Fruit fly (Drosophila melanogaster) whole organism, embryonic: ENCODE measurements around the gene stwl.

Source experiments
- Aef1 ChIP-seq: fragments of 200-800 bp; sonication (Bioruptor generic); IDR thresholded peaks from 3 replicates; pipeline ENCODE4 v1.3.6; 2022; ENCODE audit warnings: missing biosample characterization, missing genetic modification characterization
- Atf-2 ChIP-seq: fragments of 200-800 bp; sonication (Bioruptor generic); optimal IDR thresholded peaks from 2 replicates; lab custom pipeline; 2016; ENCODE audit warnings: missing biosample characterization, missing genetic modification characterization
- Atf6 ChIP-seq: fragments of 200-800 bp; sonication (Bioruptor generic); IDR thresholded peaks from 2 replicates; pipeline ENCODE4 v1.3.6; 2022; ENCODE audit warnings: missing biosample characterization, missing genetic modification characterization
- CG10462 ChIP-seq: fragments of 200-800 bp; sonication (Bioruptor generic); optimal IDR thresholded peaks from 2 replicates; lab custom pipeline; 2016; ENCODE audit warnings: missing biosample characterization, missing genetic modification characterization
- CG10565 ChIP-seq: fragments of 200-800 bp; sonication (Bioruptor generic); optimal IDR thresholded peaks from 3 replicates; lab custom pipeline; 2016; ENCODE audit warnings: missing biosample characterization, mild to moderate bottlenecking, missing genetic modification characterization
- CG1233 ChIP-seq: fragments of 200-800 bp; sonication (Bioruptor generic); optimal IDR thresholded peaks from 4 replicates; lab custom pipeline; 2018; ENCODE audit warnings: missing biosample characterization, mild to moderate bottlenecking, missing genetic modification characterization
- CG12769 ChIP-seq: fragments of 200-800 bp; sonication (Bioruptor generic); optimal IDR thresholded peaks from 2 replicates; lab custom pipeline; 2019; ENCODE audit warnings: missing biosample characterization, mild to moderate bottlenecking, missing genetic modification characterization, moderate library complexity
- CG12942 ChIP-seq: fragments of 200-800 bp; sonication (Bioruptor generic); optimal IDR thresholded peaks from 3 replicates; lab custom pipeline; 2016; ENCODE audit warnings: missing biosample characterization, missing genetic modification characterization
- CG14860 ChIP-seq: fragments of 200-800 bp; sonication (Bioruptor generic); IDR thresholded peaks from 3 replicates; pipeline ENCODE4 v1.3.6; 2022; ENCODE audit warnings: missing biosample characterization, missing genetic modification characterization; ENCODE audit not compliant: partially characterized antibody
- CG15073 ChIP-seq: fragments of 200-800 bp; sonication (Bioruptor generic); optimal IDR thresholded peaks from 2 replicates; lab custom pipeline; 2016; ENCODE audit warnings: missing biosample characterization, missing genetic modification characterization
- CG15601 ChIP-seq: fragments of 200-800 bp; sonication (Bioruptor generic); optimal IDR thresholded peaks from 3 replicates; lab custom pipeline; 2019; ENCODE audit warnings: missing biosample characterization, mild to moderate bottlenecking, missing genetic modification characterization, moderate library complexity
- CG17802 ChIP-seq: fragments of 200-800 bp; sonication (Bioruptor generic); optimal IDR thresholded peaks from 2 replicates; lab custom pipeline; 2018; ENCODE audit warnings: missing biosample characterization, mild to moderate bottlenecking, missing genetic modification characterization, moderate library complexity
- CG2889 ChIP-seq: fragments of 200-800 bp; sonication (Bioruptor generic); IDR thresholded peaks from 3 replicates; pipeline ENCODE4 v1.3.6; 2022; ENCODE audit warnings: missing biosample characterization, missing genetic modification characterization
- CG31388 ChIP-seq: fragments of 200-800 bp; sonication (Bioruptor generic); optimal IDR thresholded peaks from 2 replicates; lab custom pipeline; 2016; ENCODE audit warnings: missing biosample characterization, missing genetic modification characterization
- CG3407 ChIP-seq: fragments of 200-800 bp; sonication (Bioruptor generic); optimal IDR thresholded peaks from 2 replicates; lab custom pipeline; 2018; ENCODE audit warnings: missing biosample characterization, mild to moderate bottlenecking, missing genetic modification characterization
- CG4820 ChIP-seq: fragments of 200-800 bp; sonication (Bioruptor generic); optimal IDR thresholded peaks from 3 replicates; lab custom pipeline; 2016; ENCODE audit warnings: missing biosample characterization, missing genetic modification characterization
- CG7372 ChIP-seq: fragments of 200-800 bp; sonication (Bioruptor generic); IDR thresholded peaks from 2 replicates; pipeline ENCODE4 v1.3.6; 2022; ENCODE audit warnings: missing biosample characterization, missing genetic modification characterization
- CG8281 ChIP-seq: fragments of 200-800 bp; sonication (Bioruptor generic); optimal IDR thresholded peaks from 2 replicates; lab custom pipeline; 2018; ENCODE audit warnings: missing biosample characterization, mild to moderate bottlenecking, missing genetic modification characterization, moderate library complexity
- CG9817 ChIP-seq: fragments of 200-800 bp; sonication (Bioruptor generic); optimal IDR thresholded peaks from 2 replicates; lab custom pipeline; 2018; ENCODE audit warnings: missing biosample characterization, mild to moderate bottlenecking, missing genetic modification characterization, moderate library complexity
- Chrac-16 ChIP-seq: fragments of 200-800 bp; sonication (Bioruptor generic); optimal IDR thresholded peaks from 3 replicates; lab custom pipeline; 2016; ENCODE audit warnings: missing biosample characterization, missing genetic modification characterization
- CrebB ChIP-seq: fragments of 200-800 bp; sonication (Bioruptor generic); optimal IDR thresholded peaks from 3 replicates; lab custom pipeline; 2018; ENCODE audit warnings: missing biosample characterization, mild to moderate bottlenecking, missing genetic modification characterization
- Doc3 ChIP-seq: fragments of 200-800 bp; sonication (Bioruptor generic); IDR thresholded peaks from 3 replicates; pipeline ENCODE4 v1.3.6; 2022; ENCODE audit warnings: missing biosample characterization, missing genetic modification characterization; ENCODE audit not compliant: partially characterized antibody
- Gsc ChIP-seq: fragments of 200-800 bp; sonication (Bioruptor generic); IDR thresholded peaks from 2 replicates; pipeline ENCODE4 v1.3.6; 2022; ENCODE audit warnings: missing biosample characterization, missing genetic modification characterization
- Hand ChIP-seq: fragments of 200-800 bp; sonication (Bioruptor generic); optimal IDR thresholded peaks from 2 replicates; lab custom pipeline; 2017; ENCODE audit warnings: mild to moderate bottlenecking, missing biosample characterization, missing genetic modification reagents, missing genetic modification characterization
- Hmx ChIP-seq: fragments of 200-800 bp; sonication (Bioruptor generic); optimal IDR thresholded peaks from 2 replicates; lab custom pipeline; 2016; ENCODE audit warnings: missing biosample characterization, missing genetic modification characterization
- Hr3 ChIP-seq: fragments of 200-800 bp; sonication (Bioruptor generic); optimal IDR thresholded peaks from 3 replicates; lab custom pipeline; 2016; ENCODE audit warnings: missing biosample characterization, missing genetic modification characterization
- Nf-YA ChIP-seq: fragments of 200-800 bp; sonication (Bioruptor generic); IDR thresholded peaks from 2 replicates; pipeline ENCODE4 v1.3.6; 2022; ENCODE audit warnings: missing biosample characterization, missing genetic modification characterization
- Opbp ChIP-seq: fragments of 200-800 bp; sonication (Bioruptor generic); IDR thresholded peaks from 3 replicates; pipeline ENCODE4 v1.3.6; 2022; ENCODE audit warnings: missing biosample characterization, missing genetic modification characterization; ENCODE audit not compliant: partially characterized antibody
- TFAM ChIP-seq: fragments of 200-800 bp; sonication (Bioruptor generic); optimal IDR thresholded peaks from 2 replicates; lab custom pipeline; 2017; ENCODE audit warnings: missing biosample characterization, missing genetic modification characterization, inconsistent platforms
- Tbp ChIP-seq: fragments of >200 bp; optimal IDR thresholded peaks from 2 replicates; lab custom pipeline; 2018; ENCODE audit warnings: missing biosample characterization, missing genetic modification characterization
- Vsx1 ChIP-seq: fragments of 200-800 bp; sonication (Bioruptor generic); optimal IDR thresholded peaks from 2 replicates; lab custom pipeline; 2017; ENCODE audit warnings: missing biosample characterization, mild to moderate bottlenecking, missing genetic modification characterization, missing genetic modification reagents
- Xbp1 ChIP-seq: fragments of 200-800 bp; sonication (Bioruptor generic); optimal IDR thresholded peaks from 3 replicates; lab custom pipeline; 2016; ENCODE audit warnings: missing biosample characterization, mild to moderate bottlenecking, missing genetic modification characterization
- ab ChIP-seq: fragments of 200-800 bp; sonication (Bioruptor generic); optimal IDR thresholded peaks from 2 replicates; lab custom pipeline; 2016; ENCODE audit warnings: missing biosample characterization, missing genetic modification characterization
- aop ChIP-seq: fragments of 200-800 bp; sonication (Bioruptor generic); IDR thresholded peaks from 2 replicates; pipeline ENCODE4 v1.3.6; 2022; ENCODE audit warnings: missing biosample characterization, missing genetic modification characterization
- ato ChIP-seq: fragments of 200-800 bp; sonication (Bioruptor generic); IDR thresholded peaks from 2 replicates; pipeline ENCODE4 v1.3.6; 2022; ENCODE audit warnings: missing biosample characterization, missing genetic modification characterization; ENCODE audit not compliant: partially characterized antibody
- bigmax ChIP-seq: fragments of 200-800 bp; sonication (Bioruptor generic); optimal IDR thresholded peaks from 2 replicates; lab custom pipeline; 2018; ENCODE audit warnings: missing biosample characterization, mild to moderate bottlenecking, missing genetic modification characterization
- chn ChIP-seq: fragments of 200-800 bp; sonication (Bioruptor generic); optimal IDR thresholded peaks from 2 replicates; lab custom pipeline; 2016; ENCODE audit warnings: missing biosample characterization, missing genetic modification characterization
- dan ChIP-seq: fragments of 200-800 bp; sonication (Bioruptor generic); IDR thresholded peaks from 2 replicates; pipeline ENCODE4 v1.3.6; 2022; ENCODE audit warnings: missing biosample characterization, missing genetic modification characterization
- hb ChIP-seq: fragments of 200-800 bp; sonication (Bioruptor generic); IDR thresholded peaks from 3 replicates; pipeline ENCODE4 v1.3.6; 2022; ENCODE audit warnings: missing biosample characterization, missing genetic modification characterization; ENCODE audit not compliant: partially characterized antibody
- inv ChIP-seq: fragments of 200-800 bp; sonication (Bioruptor generic); IDR thresholded peaks from 2 replicates; pipeline ENCODE4 v1.3.6; 2022; ENCODE audit warnings: missing biosample characterization, missing genetic modification characterization; ENCODE audit not compliant: partially characterized antibody
- lilli ChIP-seq: fragments of 200-800 bp; sonication (Bioruptor generic); optimal IDR thresholded peaks from 3 replicates; lab custom pipeline; 2016; ENCODE audit warnings: missing biosample characterization, missing genetic modification characterization
- lov ChIP-seq, 2 experiments: fragments of 200-800 bp in 1 of 2; fragments of >200 bp in 1 of 2; sonication (Bioruptor generic) in 1 of 2; IDR thresholded peaks in 1 of 2; optimal IDR thresholded peaks in 1 of 2; 2 replicates in 1 of 2; 3 replicates in 1 of 2; pipeline versions ENCODE4 v1.3.6 to Lab custom; 2017 to 2022; ENCODE audit warnings: missing biosample characterization in 1 of 2, missing genetic modification characterization in 1 of 2
- mirr ChIP-seq: fragments of 200-800 bp; sonication (Bioruptor generic); optimal IDR thresholded peaks from 3 replicates; lab custom pipeline; 2018; ENCODE audit warnings: missing biosample characterization, mild to moderate bottlenecking, missing genetic modification characterization
- pros ChIP-seq: fragments of 200-800 bp; sonication (Bioruptor generic); optimal IDR thresholded peaks from 3 replicates; lab custom pipeline; 2019; ENCODE audit warnings: missing biosample characterization, mild to moderate bottlenecking, missing genetic modification characterization, moderate library complexity
- rib ChIP-seq: fragments of 200-800 bp; sonication (Bioruptor generic); IDR thresholded peaks from 2 replicates; pipeline ENCODE4 v1.3.6; 2022; ENCODE audit warnings: missing biosample characterization, missing genetic modification characterization
- run ChIP-seq: fragments of 200-800 bp; sonication (Bioruptor generic); optimal IDR thresholded peaks from 3 replicates; lab custom pipeline; 2018; ENCODE audit warnings: missing biosample characterization, mild to moderate bottlenecking, missing genetic modification characterization
- tll ChIP-seq, 2 experiments: fragments of 200-800 bp in 1 of 2; fragments of >200 bp in 1 of 2; sonication (Bioruptor generic) in 1 of 2; optimal IDR thresholded peaks; 2 replicates each; lab custom pipeline; 2017 to 2019; ENCODE audit warnings: missing biosample characterization in 2 of 2, missing genetic modification characterization in 2 of 2, mild to moderate bottlenecking in 1 of 2, moderate library complexity in 1 of 2
- usp ChIP-seq: fragments of >200 bp; optimal IDR thresholded peaks from 2 replicates; lab custom pipeline; 2017; ENCODE audit warnings: missing biosample characterization, missing genetic modification characterization

Gene stwl

DNA sequence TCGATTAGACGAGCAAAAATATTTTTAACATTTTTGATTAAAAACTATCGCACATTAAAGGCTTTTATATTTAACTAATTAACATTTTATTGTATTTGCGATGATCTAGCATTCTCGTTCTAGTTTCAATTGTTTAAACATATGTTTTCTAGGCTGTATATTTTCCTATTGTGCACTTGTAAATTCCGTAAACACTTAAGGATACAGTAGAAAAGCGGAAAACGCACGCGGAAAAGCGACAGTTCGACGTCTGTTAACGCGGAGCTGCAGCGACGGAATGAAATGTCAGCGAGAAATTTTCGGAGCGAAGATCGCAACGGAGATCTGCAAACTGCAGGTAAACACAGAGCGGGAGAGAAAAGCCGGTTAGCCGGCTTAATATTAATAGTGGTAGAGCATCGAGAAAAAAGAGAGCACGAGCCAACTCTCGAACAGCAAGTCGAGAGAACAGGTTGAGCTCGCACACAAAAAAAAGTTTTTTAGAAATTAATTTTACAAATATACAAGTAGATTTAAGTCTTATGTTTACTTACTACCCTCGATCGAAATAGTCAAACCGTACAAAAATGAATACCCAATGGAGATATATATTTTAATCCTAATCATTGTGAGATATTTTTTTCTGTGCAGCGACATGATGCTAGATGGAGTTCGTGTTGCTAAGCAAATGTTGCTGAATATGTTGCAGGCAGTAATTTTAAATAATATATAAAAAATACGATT is 38.7 kb upstream of the stwl start (continued):
- TF ChIP-seq Hmx (GFP tag; lab: Kevin White, UChicago) (peak; percentile 33), Doc3 (GFP tag; lab: Robert Waterston, UW) (no peak), CG4820 (GFP tag; lab: Kevin White, UChicago) (peak; percentile 92), CG12942 (GFP tag; lab: Kevin White, UChicago) (peak; percentile 83), chn (peak; percentile 90), bigmax (GFP tag; lab: Kevin White, UChicago) (no peak), rib (GFP tag; lab: Robert Waterston, UW) (no peak), CG31388 (GFP tag; lab: Kevin White, UChicago) (peak; percentile 84), CG3407 (peak; percentile 88), CG2889 (no peak; the same call in 2 of the 3 replicates), tll (GFP tag; optimal IDR thresholded peaks at IDR 0.05; lab: Kevin White, UChicago) (peak in 1 of 2 experiments; percentile 70), lov (optimal IDR thresholded peaks at IDR 0.05; lab: Kevin White, UChicago) (no peak), lov (GFP tag; IDR thresholded peaks at IDR 0.05; lab: Robert Waterston, UW) (peak; percentile 92), Xbp1 (peak; percentile 93), Nf-YA (peak; percentile 81), Atf6 (GFP tag; lab: Robert Waterston, UW) (no peak; the same call in 1 of the 2 replicates), pros (GFP tag; lab: Kevin White, UChicago) (peak; percentile 9), CG12769 (tag; lab: Kevin White, UChicago) (peak; percentile 84), run (tag; lab: Kevin White, UChicago) (peak; percentile 87), Hr3 (GFP tag; lab: Kevin White, UChicago) (peak; percentile 90), CrebB (tag; lab: Kevin White, UChicago) (peak; percentile 83), Aef1 (GFP tag; lab: Robert Waterston, UW) (peak; percentile 80; the same call in 2 of the 3 replicates), CG8281 (tag; lab: Kevin White, UChicago) (peak; percentile 64), ato (GFP tag; lab: Robert Waterston, UW) (no peak), CG15073 (GFP tag; lab: Kevin White, UChicago) (peak; percentile 9), CG7372 (peak; percentile 80), lilli (GFP tag; lab: Kevin White, UChicago) (peak; percentile 83), Chrac-16 (GFP tag; lab: Kevin White, UChicago) (peak; percentile 93), hb (GFP tag; lab: Robert Waterston, UW) (no peak), ab (peak; percentile 62), CG14860 (GFP tag; lab: Robert Waterston, UW) (no peak), CG10462 (GFP tag; lab: Kevin White, UChicago) (peak; percentile 93), CG17802 (tag; lab: Kevin White, UChicago) (peak; percentile 59), mirr (no peak), aop (GFP tag; lab: Robert Waterston, UW) (peak; percentile 73; the same call in 1 of the 2 replicates), dan (GFP tag; lab: Robert Waterston, UW) (no peak), TFAM (GFP tag; lab: Kevin White, UChicago) (peak; percentile 82), Vsx1 (GFP tag; lab: Kevin White, UChicago) (peak; percentile 83), Hand (GFP tag; lab: Kevin White, UChicago) (no peak), Atf-2 (GFP tag; lab: Kevin White, UChicago) (peak; percentile 73), Opbp (GFP tag; lab: Robert Waterston, UW) (no peak), CG1233 (GFP tag; lab: Kevin White, UChicago) (peak; percentile 90), Gsc (peak; percentile 49; the same call in 1 of the 2 replicates), CG15601 (tag; lab: Kevin White, UChicago) (peak; percentile 92), CG9817 (peak; percentile 58), usp (no peak), CG10565 (GFP tag; lab: Kevin White, UChicago) (peak; percentile 81), inv (no peak), Tbp (GFP tag; lab: Kevin White, UChicago) (no peak)
